Fruit fly (Drosophila melanogaster): ENCODE measurements around the gene Rac2.

DNA sequence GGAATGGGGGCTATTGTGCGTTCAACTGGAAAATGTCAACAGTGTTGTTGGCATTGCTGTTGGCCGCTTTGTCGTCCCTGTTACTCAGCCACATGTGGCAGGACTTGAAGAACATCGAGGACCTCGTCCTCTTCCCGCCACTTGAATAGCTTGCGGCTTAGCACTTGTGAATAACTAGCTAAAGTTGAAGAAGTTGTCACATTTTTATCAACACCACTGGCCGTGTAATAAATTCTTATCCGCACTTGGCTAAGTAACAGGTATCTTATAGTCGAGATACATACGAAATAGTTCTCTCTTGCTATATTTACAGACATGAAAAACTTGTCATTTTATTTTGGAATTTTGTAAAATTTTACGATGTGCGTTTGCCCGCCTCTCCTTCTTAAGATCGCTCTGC is 40.3 kb upstream of the Rac2 start, which contains the start of gene CG43292:
- no peak for TF ChIP-seq insv (optimal IDR thresholded peaks at IDR 0.05)
- TF ChIP-seq h (optimal IDR thresholded peaks at IDR 0.05): no peak
- no peak for TF ChIP-seq psq (optimal IDR thresholded peaks at IDR 0.05)
- no peak for TF ChIP-seq Myc (optimal IDR thresholded peaks at IDR 0.05)

Data from Kc167 (cell line).